Fruit fly (Drosophila melanogaster): ENCODE data around the gene CG4658.

DNA sequence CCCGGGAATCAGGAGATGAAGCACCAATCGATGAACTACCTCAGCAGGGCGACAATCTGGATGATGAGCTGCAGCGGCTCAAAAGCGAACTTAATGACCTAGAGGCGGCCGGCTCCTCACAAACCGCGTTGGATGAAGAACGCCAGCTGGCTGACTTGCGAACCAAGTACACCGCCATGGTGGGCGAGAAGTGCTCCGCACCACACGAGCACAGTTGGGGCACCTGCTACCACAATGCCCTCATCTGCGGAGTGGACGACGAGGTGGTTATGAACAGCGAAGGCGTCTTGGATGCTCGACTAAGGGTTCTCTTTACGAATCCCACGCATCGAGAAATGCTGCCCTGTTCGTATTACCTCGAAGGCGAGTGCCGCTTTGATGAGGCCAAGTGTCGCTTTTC lies 2.2 kb upstream of the CG4658 start:
- TF ChIP-seq OdsH (GFP tag; optimal IDR thresholded peaks at IDR 0.05) (no peak), psq (GFP tag; optimal IDR thresholded peaks at IDR 0.05) (no peak), dsf (GFP tag; optimal IDR thresholded peaks at IDR 0.05; ENCODE audit: borderline replicate concordance) (no peak), lola (GFP tag; optimal IDR thresholded peaks at IDR 0.05) (no peak), Myc (optimal IDR thresholded peaks at IDR 0.05) (no peak), jim (GFP tag; optimal IDR thresholded peaks at IDR 0.05) (no peak), br (GFP tag; optimal IDR thresholded peaks at IDR 0.05) (no peak), fru (GFP tag; optimal IDR thresholded peaks at IDR 0.05) (no peak), Jra (GFP tag; optimal IDR thresholded peaks at IDR 0.05) (no peak), sage (GFP tag; optimal IDR thresholded peaks at IDR 0.05) (no peak), tai (GFP tag; optimal IDR thresholded peaks at IDR 0.05) (no peak), N (GFP tag; optimal IDR thresholded peaks at IDR 0.05) (no peak), dl (GFP tag; optimal IDR thresholded peaks at IDR 0.05; ENCODE audit: insufficient read depth in 1 of 2, partially characterized antibody in 2 of 2) (no peak), Hr78 (GFP tag; optimal IDR thresholded peaks at IDR 0.05) (no peak)

Measured in whole organism, wandering third instar larva.